Worm (Caenorhabditis elegans) whole organism, L1 larva: Measurements from ENCODE around the gene acr-17.

ENCODE experiments used
- egl-27 ChIP-seq, 2 experiments: fragments of 150-350 bp in 1 of 2; sonication (generic microtip); optimal IDR thresholded peaks; 3 replicates each; lab custom pipeline; 2017 to 2018; ENCODE audit warnings: missing biosample characterization in 2 of 2, missing genetic modification characterization in 2 of 2, missing genetic modification reagents in 2 of 2
- fkh-4 ChIP-seq: sonication (generic microtip); optimal IDR thresholded peaks from 2 replicates; lab custom pipeline; 2016; ENCODE audit warnings: missing compliant biosample characterization, missing genetic modification characterization, borderline replicate concordance
- lin-15B ChIP-seq: fragments of 150-350 bp; sonication (generic microtip); optimal IDR thresholded peaks from 3 replicates; lab custom pipeline; 2014; ENCODE audit warnings: missing biosample characterization, missing genetic modification characterization
- lsy-2 ChIP-seq, 2 experiments: fragments of 150-350 bp; optimal IDR thresholded peaks; 2 replicates each; lab custom pipeline; 2014; ENCODE audit warnings: missing biosample characterization in 2 of 2, missing genetic modification characterization in 2 of 2
- mdl-1 ChIP-seq, 2 experiments: fragments of 150-350 bp; optimal IDR thresholded peaks; 2 replicates each; lab custom pipeline; 2014 to 2017; ENCODE audit warnings: missing biosample characterization in 2 of 2, missing genetic modification characterization in 2 of 2, inconsistent platforms in 1 of 2
- sptf-1 ChIP-seq: fragments of 150-350 bp; optimal IDR thresholded peaks from 2 replicates; lab custom pipeline; 2014; ENCODE audit warnings: missing biosample characterization, missing genetic modification characterization
- unc-130 ChIP-seq: fragments of 150-350 bp; optimal IDR thresholded peaks from 2 replicates; lab custom pipeline; 2017; ENCODE audit warnings: missing biosample characterization, missing genetic modification characterization, inconsistent platforms
- unc-62 ChIP-seq: fragments of 150-350 bp; optimal IDR thresholded peaks from 2 replicates; lab custom pipeline; 2014; ENCODE audit warnings: missing biosample characterization, missing genetic modification reagents, missing genetic modification characterization
- xbp-1 ChIP-seq: sonication (generic microtip); optimal IDR thresholded peaks from 2 replicates; lab custom pipeline; 2016; ENCODE audit warnings: missing genetic modification characterization, missing compliant biosample characterization
- zag-1 ChIP-seq: fragments of 150-350 bp; optimal IDR thresholded peaks from 2 replicates; lab custom pipeline; 2014; ENCODE audit warnings: missing biosample characterization, missing genetic modification characterization

DNA sequence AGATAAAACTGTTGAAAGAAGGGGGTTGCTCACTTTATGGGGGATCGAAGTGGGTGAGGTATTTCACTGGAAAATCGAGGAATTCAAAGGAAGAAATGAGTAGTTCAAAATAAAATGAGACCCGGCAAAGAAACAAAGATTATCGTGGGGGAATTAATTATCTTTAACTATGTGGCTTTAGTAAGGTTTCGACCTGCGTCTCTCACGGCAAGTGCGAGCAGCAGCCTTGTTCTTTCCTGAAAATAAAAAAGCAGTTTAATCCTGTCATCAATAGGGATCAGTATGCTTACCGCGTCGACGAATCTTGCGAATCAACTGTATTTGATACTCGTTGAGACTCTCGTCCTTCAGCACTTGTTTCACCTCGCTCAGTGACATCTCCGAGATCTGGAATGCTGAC is 13.4 kb downstream of the acr-17 start, which contains the start of gene srh-271:
- no peak for TF ChIP-seq mdl-1 (tag; optimal IDR thresholded peaks at IDR 0.05; lab: Kevin White, UChicago)
- no peak for TF ChIP-seq unc-62 (GFP tag; lab: Kevin White, UChicago)
- TF ChIP-seq xbp-1 (tag; lab: Kevin White, UChicago), result no peak
- TF ChIP-seq lin-15B (tag; lab: Kevin White, UChicago), result no peak
- TF ChIP-seq unc-130 (tag; lab: Kevin White, UChicago), result no peak
- TF ChIP-seq sptf-1 (tag; lab: Kevin White, UChicago), result no peak
- TF ChIP-seq egl-27 (tag; optimal IDR thresholded peaks at IDR 0.05; lab: Kevin White, UChicago), result no peak
- no peak for TF ChIP-seq fkh-4 (tag; lab: Kevin White, UChicago)
- no peak for TF ChIP-seq zag-1
- TF ChIP-seq lsy-2 (tag; optimal IDR thresholded peaks at IDR 0.05; lab: Kevin White, UChicago), result no peak
